Worm (Caenorhabditis elegans): Measurements from ENCODE around the gene col-169.

col-169 gene

DNA sequence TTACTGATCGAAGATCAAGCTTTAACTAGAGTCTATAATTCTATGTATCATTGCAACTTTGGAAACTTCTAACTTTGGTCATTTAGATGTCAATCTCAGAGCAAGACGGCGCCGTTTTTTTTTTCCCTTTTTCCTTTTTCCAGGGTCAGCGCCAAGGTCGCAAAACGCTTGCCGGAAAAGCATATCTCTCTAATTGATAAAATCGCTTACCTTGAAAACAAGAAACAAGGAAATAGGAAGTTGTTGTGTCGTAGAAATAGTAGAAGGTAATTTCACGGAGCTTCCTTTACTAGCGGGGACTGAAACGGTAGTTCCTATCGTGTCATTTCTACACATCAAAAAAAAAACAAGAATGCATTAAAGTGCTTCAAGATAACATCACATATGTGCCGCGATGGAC is 7.6 kb upstream of the col-169 start:
- TF ChIP-seq nhr-25 (tag; optimal IDR thresholded peaks at IDR 0.05; ENCODE audit: borderline replicate concordance, insufficient read depth), result peak; percentile 52
- TF ChIP-seq lim-7 (GFP tag; IDR thresholded peaks at IDR 0.05), result no peak

ce11 chrX:6323129-6323528 is 5.8 kb upstream of the col-169 start, which contains the start of gene col-167:
Gene col-167 (plus strand): TSS chrX:6323488.
- TF ChIP-seq nhr-28 (tag; optimal IDR thresholded peaks at IDR 0.05), result peak; percentile 25
- TF ChIP-seq egl-27 (tag; optimal IDR thresholded peaks at IDR 0.05), result no peak
- TF ChIP-seq lin-13 (GFP tag; optimal IDR thresholded peaks at IDR 0.05), result no peak
- no peak for TF ChIP-seq snpc-4 (tag; optimal IDR thresholded peaks at IDR 0.05)
- no peak for TF ChIP-seq ctbp-1 (GFP tag; IDR thresholded peaks at IDR 0.05)
- TF ChIP-seq nhr-6 (tag; optimal IDR thresholded peaks at IDR 0.05), result peak; percentile 7
- no peak for TF ChIP-seq unc-39 (tag; optimal IDR thresholded peaks at IDR 0.05)
- no peak for TF ChIP-seq zag-1 (tag; optimal IDR thresholded peaks at IDR 0.05)
- TF ChIP-seq pqm-1 (tag; optimal IDR thresholded peaks at IDR 0.05), result no peak
- no peak for TF ChIP-seq aha-1 (tag)
- TF ChIP-seq spr-3 (GFP tag; optimal IDR thresholded peaks at IDR 0.05), result no peak
- no peak for TF ChIP-seq ama-1 (optimal IDR thresholded peaks at IDR 0.05)
- no peak for TF ChIP-seq mxl-3 (GFP tag; optimal IDR thresholded peaks at IDR 0.05)
- TF ChIP-seq mep-1 (tag; optimal IDR thresholded peaks at IDR 0.05), result peak; percentile 24
- TF ChIP-seq R02D3.7 (tag; optimal IDR thresholded peaks at IDR 0.05), result no peak
- no peak for TF ChIP-seq snpc-1.2 (GFP tag; IDR thresholded peaks at IDR 0.05)
- TF ChIP-seq attf-4 (tag; optimal IDR thresholded peaks at IDR 0.05), result no peak
- no peak for TF ChIP-seq lin-15B (tag; optimal IDR thresholded peaks at IDR 0.05)

ce11 chrX:6324124-6324893 is 4.7 kb upstream of the col-169 start:
- TF ChIP-seq nhr-25 (tag; optimal IDR thresholded peaks at IDR 0.05; ENCODE audit: borderline replicate concordance, insufficient read depth), result peak; percentile 33
- peak; percentile 3 for TF ChIP-seq hlh-30 (tag; optimal IDR thresholded peaks at IDR 0.05; ENCODE audit: insufficient read depth)
- TF ChIP-seq set-16 (GFP tag; IDR thresholded peaks at IDR 0.05), result peak; percentile 74

DNA sequence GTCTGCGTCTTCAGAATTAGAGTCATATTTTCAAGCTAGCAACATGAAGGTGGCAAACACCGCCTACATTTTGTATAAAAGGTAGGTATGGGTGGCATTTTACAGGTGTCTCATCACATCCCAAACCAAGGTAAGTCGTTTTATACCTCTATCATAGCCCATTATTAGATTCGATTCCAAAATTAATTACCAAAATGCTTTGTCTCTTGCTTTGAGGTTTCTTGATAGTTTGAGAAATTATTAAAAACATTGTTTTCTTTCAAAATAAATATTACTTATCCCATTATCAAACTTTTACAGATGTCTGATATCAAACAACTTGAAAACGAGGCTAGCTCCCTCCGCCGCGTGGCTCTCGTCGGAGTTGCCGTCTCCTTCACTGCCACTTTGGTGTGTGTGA is 2.9 kb upstream of the col-169 start, which contains the start of gene col-168:
Gene col-168, plus strand, starts transcription at position 301 of the 400 bp plus-strand sequence.
- TF ChIP-seq lin-29 (GFP tag; IDR thresholded peaks at IDR 0.05), result no peak
- TF ChIP-seq F49E8.2 (tag; optimal IDR thresholded peaks at IDR 0.05; ENCODE audit: borderline replicate concordance), result no peak
- TF ChIP-seq ZK337.2 (GFP tag; IDR thresholded peaks at IDR 0.05), result no peak
- no peak for TF ChIP-seq snpc-4 (tag; optimal IDR thresholded peaks at IDR 0.05)
- no peak for TF ChIP-seq nhr-102 (tag; optimal IDR thresholded peaks at IDR 0.05)
- TF ChIP-seq mxl-2 (GFP tag; conservative IDR thresholded peaks at IDR 0.05), result no peak
- TF ChIP-seq ceh-44 (GFP tag; IDR thresholded peaks at IDR 0.05), result no peak
- no peak for TF ChIP-seq daf-12 (tag; optimal IDR thresholded peaks at IDR 0.05)
- no peak for TF ChIP-seq T26A8.4 (GFP tag; IDR thresholded peaks at IDR 0.05)
- TF ChIP-seq fkh-10 (GFP tag; optimal IDR thresholded peaks at IDR 0.05), result no peak
- no peak for TF ChIP-seq nhr-28 (tag; optimal IDR thresholded peaks at IDR 0.05)
- TF ChIP-seq tra-1 (GFP tag; IDR thresholded peaks at IDR 0.05), result no peak
- no peak for TF ChIP-seq ces-1 (GFP tag; optimal IDR thresholded peaks at IDR 0.05)
- TF ChIP-seq madf-5 (GFP tag; IDR thresholded peaks at IDR 0.05), result no peak
- no peak for TF ChIP-seq D1046.2 (GFP tag; IDR thresholded peaks at IDR 0.05)
- no peak for TF ChIP-seq ceh-62 (tag; optimal IDR thresholded peaks at IDR 0.05)
- TF ChIP-seq daf-19 (GFP tag; conservative IDR thresholded peaks at IDR 0.05), result no peak
- TF ChIP-seq ceh-28 (tag; optimal IDR thresholded peaks at IDR 0.05), result no peak

Measured in whole organism, L4 larva.